Worm (Caenorhabditis elegans) whole organism, L2 larva: ENCODE results near the gene emc-2.

ENCODE experiments used
- C34F6.9 ChIP-seq: fragments of 150-350 bp; optimal IDR thresholded peaks from 2 replicates; lab custom pipeline; 2014; ENCODE audit warnings: missing biosample characterization, missing genetic modification characterization
- F13H6.1 ChIP-seq: sonication (generic microtip); optimal IDR thresholded peaks from 2 replicates; lab custom pipeline; 2016; ENCODE audit warnings: missing genetic modification characterization, missing compliant biosample characterization
- R02D3.7 ChIP-seq: fragments of 150-350 bp; optimal IDR thresholded peaks from 2 replicates; lab custom pipeline; 2014; ENCODE audit warnings: missing biosample characterization, missing genetic modification characterization
- Y55F3AM.14 ChIP-seq: fragments of 200-800 bp; sonication (Bioruptor generic); optimal IDR thresholded peaks from 2 replicates; lab custom pipeline; 2018; ENCODE audit warnings: mild to moderate bottlenecking, missing genetic modification characterization, missing compliant biosample characterization
- ZK546.5 ChIP-seq: sonication (generic microtip); optimal IDR thresholded peaks from 2 replicates; lab custom pipeline; 2017; ENCODE audit warnings: missing biosample characterization, missing genetic modification characterization
- alr-1 ChIP-seq: fragments of 150-350 bp; optimal IDR thresholded peaks from 2 replicates; lab custom pipeline; 2014; ENCODE audit warnings: missing biosample characterization, missing genetic modification characterization
- aly-2 ChIP-seq: fragments of 150-350 bp; optimal IDR thresholded peaks from 2 replicates; lab custom pipeline; 2014; ENCODE audit warnings: missing biosample characterization, missing genetic modification characterization
- ama-1 ChIP-seq: fragments of 150-350 bp; optimal IDR thresholded peaks from 2 replicates; lab custom pipeline; 2018; ENCODE audit warnings: inconsistent platforms
- blmp-1 ChIP-seq: sonication (generic microtip); optimal IDR thresholded peaks from 2 replicates; lab custom pipeline; 2017; ENCODE audit warnings: missing genetic modification characterization, mild to moderate bottlenecking, missing compliant biosample characterization, antibody characterized with exemption, moderate library complexity; ENCODE audit not compliant: insufficient read depth
- ceh-16 ChIP-seq: fragments of 150-350 bp; optimal IDR thresholded peaks from 2 replicates; lab custom pipeline; 2014; ENCODE audit warnings: missing biosample characterization, missing genetic modification characterization
- ceh-82 ChIP-seq: fragments of 150-350 bp; optimal IDR thresholded peaks from 2 replicates; lab custom pipeline; 2014; ENCODE audit warnings: missing biosample characterization, missing genetic modification characterization
- crh-2 ChIP-seq: sonication (generic microtip); optimal IDR thresholded peaks from 2 replicates; lab custom pipeline; 2017; ENCODE audit warnings: missing biosample characterization, missing genetic modification characterization
- dmd-4 ChIP-seq: sonication (generic microtip); optimal IDR thresholded peaks from 2 replicates; lab custom pipeline; 2017; ENCODE audit warnings: missing biosample characterization, missing genetic modification characterization
- egl-27 ChIP-seq: sonication (generic microtip); optimal IDR thresholded peaks from 3 replicates; lab custom pipeline; 2017; ENCODE audit warnings: missing biosample characterization, missing genetic modification reagents, missing genetic modification characterization
- elt-1 ChIP-seq: fragments of 150-350 bp; optimal IDR thresholded peaks from 2 replicates; lab custom pipeline; 2014; ENCODE audit warnings: missing biosample characterization, missing genetic modification characterization
- elt-3 ChIP-seq: sonication (generic microtip); optimal IDR thresholded peaks from 2 replicates; lab custom pipeline; 2017; ENCODE audit warnings: missing biosample characterization, missing genetic modification characterization
- fos-1 ChIP-seq: fragments of 150-350 bp; optimal IDR thresholded peaks from 2 replicates; lab custom pipeline; 2014; ENCODE audit warnings: missing biosample characterization, missing genetic modification characterization
- gmeb-1 ChIP-seq: fragments of 150-350 bp; optimal IDR thresholded peaks from 2 replicates; lab custom pipeline; 2014; ENCODE audit warnings: missing biosample characterization, missing genetic modification characterization
- lin-11 ChIP-seq: fragments of 150-350 bp; sonication (generic microtip); optimal IDR thresholded peaks from 2 replicates; lab custom pipeline; 2014; ENCODE audit warnings: missing biosample characterization, missing genetic modification characterization, inconsistent platforms, mixed read lengths
- lin-13 ChIP-seq: fragments of 150-350 bp; optimal IDR thresholded peaks from 2 replicates; lab custom pipeline; 2014; ENCODE audit warnings: missing biosample characterization, missing genetic modification reagents, missing genetic modification characterization
- lin-39 ChIP-seq: fragments of 150-350 bp; optimal IDR thresholded peaks from 2 replicates; lab custom pipeline; 2014; ENCODE audit warnings: missing biosample characterization, missing genetic modification reagents, missing genetic modification characterization
- lsy-2 ChIP-seq, 2 experiments: fragments of 150-350 bp in 1 of 2; sonication (generic microtip) in 1 of 2; optimal IDR thresholded peaks; 2 replicates each; lab custom pipeline; 2014 to 2017; ENCODE audit warnings: missing biosample characterization in 2 of 2, missing genetic modification characterization in 2 of 2
- mab-5 ChIP-seq: fragments of 150-350 bp; optimal IDR thresholded peaks from 2 replicates; lab custom pipeline; 2014; ENCODE audit warnings: missing biosample characterization, missing genetic modification characterization
- mbf-1 ChIP-seq: sonication (generic microtip); optimal IDR thresholded peaks from 2 replicates; lab custom pipeline; 2017; ENCODE audit warnings: missing biosample characterization, missing genetic modification characterization
- mdl-1 ChIP-seq, 2 experiments: fragments of 150-350 bp in 1 of 2; sonication (generic microtip) in 1 of 2; optimal IDR thresholded peaks; 2 replicates each; lab custom pipeline; 2017; ENCODE audit warnings: missing biosample characterization in 2 of 2, missing genetic modification characterization in 2 of 2
- nhr-10 ChIP-seq: sonication (generic microtip); optimal IDR thresholded peaks from 2 replicates; lab custom pipeline; 2017; ENCODE audit warnings: missing biosample characterization, missing genetic modification characterization
- nhr-11 ChIP-seq: fragments of 150-350 bp; optimal IDR thresholded peaks from 2 replicates; lab custom pipeline; 2014; ENCODE audit warnings: missing biosample characterization, missing genetic modification characterization
- nhr-12 ChIP-seq: fragments of 150-350 bp; optimal IDR thresholded peaks from 2 replicates; lab custom pipeline; 2014; ENCODE audit warnings: missing biosample characterization, missing genetic modification characterization
- nhr-129 ChIP-seq: fragments of 150-350 bp; optimal IDR thresholded peaks from 2 replicates; lab custom pipeline; 2014; ENCODE audit warnings: missing biosample characterization, missing genetic modification characterization
- nhr-21 ChIP-seq: fragments of 150-350 bp; optimal IDR thresholded peaks from 2 replicates; lab custom pipeline; 2014; ENCODE audit warnings: missing biosample characterization, missing genetic modification characterization
- nhr-23 ChIP-seq: fragments of 150-350 bp; optimal IDR thresholded peaks from 2 replicates; lab custom pipeline; 2014; ENCODE audit warnings: missing biosample characterization, missing genetic modification reagents, missing genetic modification characterization
- nhr-237 ChIP-seq: fragments of 150-350 bp; optimal IDR thresholded peaks from 2 replicates; lab custom pipeline; 2014; ENCODE audit warnings: missing biosample characterization, missing genetic modification characterization
- nhr-25 ChIP-seq: fragments of 150-350 bp; sonication (generic microtip); optimal IDR thresholded peaks from 3 replicates; lab custom pipeline; 2014; ENCODE audit warnings: missing biosample characterization, missing genetic modification characterization
- nhr-6 ChIP-seq: fragments of 150-350 bp; optimal IDR thresholded peaks from 2 replicates; lab custom pipeline; 2014; ENCODE audit warnings: missing biosample characterization, missing genetic modification characterization
- nhr-77 ChIP-seq: fragments of 150-350 bp; optimal IDR thresholded peaks from 2 replicates; lab custom pipeline; 2014; ENCODE audit warnings: missing biosample characterization, missing genetic modification characterization
- peb-1 ChIP-seq: fragments of 150-350 bp; optimal IDR thresholded peaks from 2 replicates; lab custom pipeline; 2014; ENCODE audit warnings: missing biosample characterization, missing genetic modification characterization
- sem-4 ChIP-seq: fragments of 150-350 bp; optimal IDR thresholded peaks from 2 replicates; lab custom pipeline; 2014; ENCODE audit warnings: missing biosample characterization, missing genetic modification reagents, missing genetic modification characterization
- skn-1 ChIP-seq: sonication (generic microtip); optimal IDR thresholded peaks from 2 replicates; lab custom pipeline; 2017; ENCODE audit warnings: missing biosample characterization, missing genetic modification characterization
- sma-3 ChIP-seq: sonication (generic microtip); optimal IDR thresholded peaks from 2 replicates; lab custom pipeline; 2016; ENCODE audit warnings: missing genetic modification reagents, missing genetic modification characterization, missing compliant biosample characterization
- sma-9 ChIP-seq, 2 experiments: fragments of 150-350 bp in 1 of 2; sonication (generic microtip) in 1 of 2; optimal IDR thresholded peaks; 2 replicates each; lab custom pipeline; 2014 to 2016; ENCODE audit warnings: missing genetic modification characterization in 2 of 2, mild to moderate bottlenecking in 1 of 2, missing biosample characterization in 1 of 2, missing compliant biosample characterization in 1 of 2, missing genetic modification reagents in 1 of 2, moderate library complexity in 1 of 2
- snpc-4 ChIP-seq: fragments of 150-350 bp; optimal IDR thresholded peaks from 2 replicates; lab custom pipeline; 2014; ENCODE audit warnings: missing biosample characterization, missing genetic modification characterization
- unc-39 ChIP-seq: fragments of 150-350 bp; optimal IDR thresholded peaks from 2 replicates; lab custom pipeline; 2014; ENCODE audit warnings: missing biosample characterization, missing genetic modification characterization
- unc-55 ChIP-seq: fragments of 150-350 bp; sonication (generic microtip); optimal IDR thresholded peaks from 3 replicates; lab custom pipeline; 2014; ENCODE audit warnings: missing biosample characterization, missing genetic modification reagents, missing genetic modification characterization
- unc-62 ChIP-seq: fragments of 150-350 bp; optimal IDR thresholded peaks from 2 replicates; lab custom pipeline; 2014; ENCODE audit warnings: missing biosample characterization, missing genetic modification reagents, missing genetic modification characterization
- zag-1 ChIP-seq: fragments of 150-350 bp; optimal IDR thresholded peaks from 2 replicates; lab custom pipeline; 2014; ENCODE audit warnings: missing biosample characterization, missing genetic modification characterization
- ztf-1 ChIP-seq: fragments of 200-800 bp; sonication (Bioruptor generic); conservative IDR thresholded peaks from 2 replicates; pipeline ENCODE4 v1.3.6; 2022; ENCODE audit warnings: missing genetic modification characterization, missing compliant biosample characterization
- ztf-11 ChIP-seq: sonication (generic microtip); optimal IDR thresholded peaks from 2 replicates; lab custom pipeline; 2017; ENCODE audit warnings: missing biosample characterization, missing genetic modification characterization
- ztf-4 ChIP-seq: fragments of 150-350 bp; optimal IDR thresholded peaks from 2 replicates; lab custom pipeline; 2014; ENCODE audit warnings: missing biosample characterization, missing genetic modification characterization

emc-2 gene

DNA sequence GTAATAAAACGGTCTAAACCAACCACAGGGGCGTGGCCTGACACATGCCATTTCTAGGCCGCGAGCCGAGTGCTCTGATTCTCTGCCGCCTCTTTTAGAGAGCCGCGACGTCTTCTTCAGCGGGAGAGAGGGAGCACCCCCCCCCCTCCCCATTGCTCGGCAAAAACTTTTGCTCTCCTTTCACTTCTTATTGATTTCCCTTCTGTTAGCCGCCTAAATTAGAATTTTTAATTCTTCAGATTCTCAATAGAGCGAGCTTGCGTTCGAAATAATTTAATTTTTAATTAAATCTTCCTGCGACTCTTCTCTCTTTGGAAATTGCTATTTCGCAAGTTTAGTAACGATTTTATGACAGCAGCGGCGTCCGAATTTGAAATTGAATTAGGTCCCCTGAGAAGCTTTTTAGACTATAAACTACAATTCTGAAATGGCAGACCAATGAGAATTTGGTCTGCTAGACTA is 17.3 kb upstream of the emc-2 start:
- TF ChIP-seq lin-11: no peak
- no peak for TF ChIP-seq Y55F3AM.14 (GFP tag; lab: Kevin White, UChicago)
- no peak for TF ChIP-seq sma-3 (GFP tag; lab: Kevin White, UChicago)
- TF ChIP-seq peb-1 (tag; lab: Kevin White, UChicago): no peak
- no peak for TF ChIP-seq ztf-11 (tag; lab: Kevin White, UChicago)
- TF ChIP-seq mbf-1 (tag; lab: Kevin White, UChicago): no peak
- no peak for TF ChIP-seq unc-62
- TF ChIP-seq nhr-77 (tag; lab: Kevin White, UChicago): no peak
- no peak for TF ChIP-seq unc-39 (tag; lab: Kevin White, UChicago)
- no peak for TF ChIP-seq snpc-4 (tag; lab: Kevin White, UChicago)
- TF ChIP-seq nhr-12 (tag; lab: Kevin White, UChicago): no peak
- peak; percentile 29 for TF ChIP-seq sma-9 (GFP tag; optimal IDR thresholded peaks at IDR 0.05; lab: Kevin White, UChicago)
- no peak for TF ChIP-seq sma-9 (tag; optimal IDR thresholded peaks at IDR 0.05; lab: Kevin White, UChicago)
- no peak for TF ChIP-seq nhr-237 (tag; lab: Kevin White, UChicago)
- TF ChIP-seq nhr-10 (tag; lab: Kevin White, UChicago): no peak
- TF ChIP-seq ceh-82 (tag; lab: Kevin White, UChicago): no peak
- TF ChIP-seq fos-1: no peak
- TF ChIP-seq nhr-25 (tag; lab: Kevin White, UChicago): no peak
- TF ChIP-seq elt-1: no peak
- TF ChIP-seq gmeb-1: no peak
- no peak for TF ChIP-seq skn-1 (tag; lab: Kevin White, UChicago)
- no peak for TF ChIP-seq F13H6.1 (tag; lab: Kevin White, UChicago)
- TF ChIP-seq nhr-23 (tag; lab: Kevin White, UChicago): no peak
- TF ChIP-seq ztf-4 (tag; lab: Kevin White, UChicago): no peak
- peak; percentile 93 for TF ChIP-seq unc-55 (GFP tag; lab: Kevin White, UChicago)
- TF ChIP-seq dmd-4 (tag; lab: Kevin White, UChicago): no peak
- TF ChIP-seq ztf-1 (GFP tag; lab: Robert Waterston, UW): no peak
- peak; percentile 21 to 58 for TF ChIP-seq lsy-2 (tag; optimal IDR thresholded peaks at IDR 0.05; lab: Kevin White, UChicago)
- TF ChIP-seq nhr-129 (tag; lab: Kevin White, UChicago): no peak
- no peak for TF ChIP-seq nhr-11 (tag; lab: Kevin White, UChicago)
- TF ChIP-seq elt-3 (tag; lab: Kevin White, UChicago): no peak
- no peak for TF ChIP-seq ama-1 (lab: Kevin White, UChicago)
- no peak for TF ChIP-seq alr-1 (tag; lab: Kevin White, UChicago)
- TF ChIP-seq R02D3.7 (tag; lab: Kevin White, UChicago): no peak
- peak; percentile 72 for TF ChIP-seq C34F6.9
- TF ChIP-seq lin-39 (tag; lab: Kevin White, UChicago): no peak
- TF ChIP-seq mab-5 (tag; lab: Kevin White, UChicago): peak; percentile 13
- TF ChIP-seq mdl-1 (tag; optimal IDR thresholded peaks at IDR 0.05; lab: Kevin White, UChicago): no peak
- peak; percentile 58 for TF ChIP-seq lin-13 (GFP tag; lab: Kevin White, UChicago)
- no peak for TF ChIP-seq blmp-1 (tag; lab: Kevin White, UChicago)
- no peak for TF ChIP-seq nhr-6 (tag; lab: Kevin White, UChicago)
- no peak for TF ChIP-seq aly-2 (tag; lab: Kevin White, UChicago)
- no peak for TF ChIP-seq sem-4 (tag; lab: Kevin White, UChicago)
- no peak for TF ChIP-seq nhr-21 (tag; lab: Kevin White, UChicago)
- no peak for TF ChIP-seq egl-27 (tag; lab: Kevin White, UChicago)
- peak; percentile 11 for TF ChIP-seq zag-1 (tag; lab: Kevin White, UChicago)
- TF ChIP-seq crh-2 (tag; lab: Kevin White, UChicago): peak; percentile 37
- TF ChIP-seq ceh-16 (tag; lab: Kevin White, UChicago): no peak
- no peak for TF ChIP-seq ZK546.5 (tag; lab: Kevin White, UChicago)
